Fruit fly (Drosophila melanogaster) whole organism, embryonic: ENCODE results near the gene CG9837.

Experiments
- Atf3 ChIP-seq: fragments of 200-800 bp; sonication (Bioruptor generic); optimal IDR thresholded peaks from 3 replicates; lab custom pipeline; 2016; ENCODE audit warnings: missing biosample characterization, missing genetic modification characterization
- BEAF-32 ChIP-seq: fragments of 200-800 bp; sonication (Bioruptor generic); optimal IDR thresholded peaks from 3 replicates; lab custom pipeline; 2017; ENCODE audit warnings: missing biosample characterization, missing genetic modification characterization, mild to moderate bottlenecking, moderate library complexity, missing genetic modification reagents
- Bgb ChIP-seq: fragments of 200-800 bp; sonication (Bioruptor generic); IDR thresholded peaks from 2 replicates; pipeline ENCODE4 v1.3.6; 2022; ENCODE audit warnings: missing biosample characterization, missing genetic modification characterization; ENCODE audit not compliant: partially characterized antibody
- CG10462 ChIP-seq: fragments of 200-800 bp; sonication (Bioruptor generic); optimal IDR thresholded peaks from 2 replicates; lab custom pipeline; 2016; ENCODE audit warnings: missing biosample characterization, missing genetic modification characterization
- CG11560 ChIP-seq: fragments of 200-800 bp; sonication (Bioruptor generic); IDR thresholded peaks from 3 replicates; pipeline ENCODE4 v1.3.6; 2022; ENCODE audit warnings: missing biosample characterization, missing genetic modification characterization
- CG12744 ChIP-seq: fragments of 200-800 bp; sonication (Bioruptor generic); optimal IDR thresholded peaks from 2 replicates; lab custom pipeline; 2016; ENCODE audit warnings: missing biosample characterization, missing genetic modification characterization
- CG14667 ChIP-seq: fragments of 200-800 bp; sonication (Bioruptor generic); IDR thresholded peaks from 2 replicates; pipeline ENCODE4 v1.3.6; 2022; ENCODE audit warnings: missing biosample characterization, missing genetic modification characterization
- CG14860 ChIP-seq: fragments of 200-800 bp; sonication (Bioruptor generic); IDR thresholded peaks from 3 replicates; pipeline ENCODE4 v1.3.6; 2022; ENCODE audit warnings: missing biosample characterization, missing genetic modification characterization; ENCODE audit not compliant: partially characterized antibody
- CG15479 ChIP-seq: fragments of 200-800 bp; sonication (Bioruptor generic); optimal IDR thresholded peaks from 3 replicates; lab custom pipeline; 2019; ENCODE audit warnings: missing biosample characterization, mild to moderate bottlenecking, missing genetic modification characterization, moderate library complexity
- CG16815 ChIP-seq: fragments of 200-800 bp; sonication (Bioruptor generic); optimal IDR thresholded peaks from 3 replicates; lab custom pipeline; 2017; ENCODE audit warnings: missing biosample characterization, mild to moderate bottlenecking, missing genetic modification characterization
- CG1832 ChIP-seq: fragments of 200-800 bp; sonication (Bioruptor generic); optimal IDR thresholded peaks from 2 replicates; lab custom pipeline; 2017; ENCODE audit warnings: missing biosample characterization, mild to moderate bottlenecking, missing genetic modification characterization, inconsistent platforms
- CG2120 ChIP-seq: fragments of 200-800 bp; sonication (Bioruptor generic); optimal IDR thresholded peaks from 3 replicates; lab custom pipeline; 2016; ENCODE audit warnings: missing biosample characterization, missing genetic modification characterization
- CG2129 ChIP-seq: fragments of 200-800 bp; sonication (Bioruptor generic); IDR thresholded peaks from 2 replicates; pipeline ENCODE4 v1.3.6; 2022; ENCODE audit warnings: missing biosample characterization, missing genetic modification characterization; ENCODE audit not compliant: partially characterized antibody
- CG3407 ChIP-seq: fragments of 200-800 bp; sonication (Bioruptor generic); optimal IDR thresholded peaks from 2 replicates; lab custom pipeline; 2018; ENCODE audit warnings: missing biosample characterization, mild to moderate bottlenecking, missing genetic modification characterization
- CG4854 ChIP-seq: fragments of 200-800 bp; sonication (Bioruptor generic); optimal IDR thresholded peaks from 2 replicates; lab custom pipeline; 2016; ENCODE audit warnings: missing biosample characterization, missing genetic modification characterization, inconsistent platforms
- CG6854 ChIP-seq: fragments of 200-800 bp; sonication (Bioruptor generic); optimal IDR thresholded peaks from 3 replicates; lab custom pipeline; 2017; ENCODE audit warnings: missing biosample characterization, mild to moderate bottlenecking, missing genetic modification characterization
- CG7928 ChIP-seq: fragments of 200-800 bp; sonication (Bioruptor generic); optimal IDR thresholded peaks from 2 replicates; lab custom pipeline; 2017; ENCODE audit warnings: missing biosample characterization, mild to moderate bottlenecking, missing genetic modification characterization
- CG9437 ChIP-seq: fragments of 200-800 bp; sonication (Bioruptor generic); optimal IDR thresholded peaks from 2 replicates; lab custom pipeline; 2018; ENCODE audit warnings: missing biosample characterization, mild to moderate bottlenecking, missing genetic modification characterization
- D19B ChIP-seq: fragments of 200-800 bp; sonication (Bioruptor generic); optimal IDR thresholded peaks from 2 replicates; lab custom pipeline; 2017; ENCODE audit warnings: missing biosample characterization, mild to moderate bottlenecking, missing genetic modification characterization
- HLH54F ChIP-seq: fragments of 200-800 bp; sonication (Bioruptor generic); optimal IDR thresholded peaks from 3 replicates; lab custom pipeline; 2016; ENCODE audit warnings: missing biosample characterization, missing genetic modification characterization
- HLHmδ ChIP-seq: fragments of 200-800 bp; sonication (Bioruptor generic); optimal IDR thresholded peaks from 2 replicates; lab custom pipeline; 2018; ENCODE audit warnings: missing biosample characterization, mild to moderate bottlenecking, missing genetic modification characterization, moderate library complexity
- Hr39 ChIP-seq: fragments of >200 bp; optimal IDR thresholded peaks from 2 replicates; lab custom pipeline; 2017
- Kr ChIP-seq: fragments of 200-800 bp; sonication (Bioruptor generic); optimal IDR thresholded peaks from 2 replicates; lab custom pipeline; 2017; ENCODE audit warnings: missing biosample characterization, mild to moderate bottlenecking, missing genetic modification characterization
- MTF-1 ChIP-seq: fragments of 200-800 bp; sonication (Bioruptor generic); optimal IDR thresholded peaks from 2 replicates; lab custom pipeline; 2018; ENCODE audit warnings: missing biosample characterization, mild to moderate bottlenecking, missing genetic modification characterization, borderline replicate concordance
- Mrtf ChIP-seq: fragments of 200-800 bp; sonication (Bioruptor generic); IDR thresholded peaks from 3 replicates; pipeline ENCODE4 v1.3.6; 2022; ENCODE audit warnings: missing biosample characterization, missing genetic modification characterization
- Oaz ChIP-seq: fragments of 200-800 bp; sonication (Bioruptor generic); IDR thresholded peaks from 2 replicates; pipeline ENCODE4 v1.3.6; 2022; ENCODE audit warnings: missing biosample characterization, missing genetic modification characterization
- Opbp ChIP-seq: fragments of 200-800 bp; sonication (Bioruptor generic); IDR thresholded peaks from 3 replicates; pipeline ENCODE4 v1.3.6; 2022; ENCODE audit warnings: missing biosample characterization, missing genetic modification characterization; ENCODE audit not compliant: partially characterized antibody
- Optix ChIP-seq: fragments of 200-800 bp; sonication (Bioruptor generic); IDR thresholded peaks from 3 replicates; pipeline ENCODE4 v1.3.6; 2022; ENCODE audit warnings: missing biosample characterization, missing genetic modification characterization
- PHDP ChIP-seq: fragments of 200-800 bp; sonication (Bioruptor generic); optimal IDR thresholded peaks from 3 replicates; lab custom pipeline; 2018; ENCODE audit warnings: missing biosample characterization, mild to moderate bottlenecking, missing genetic modification characterization, moderate library complexity
- Side ChIP-seq: fragments of 200-800 bp; sonication (Bioruptor generic); optimal IDR thresholded peaks from 2 replicates; lab custom pipeline; 2016; ENCODE audit warnings: missing biosample characterization, missing genetic modification characterization
- Six4 ChIP-seq: fragments of 200-800 bp; sonication (Bioruptor generic); optimal IDR thresholded peaks from 2 replicates; lab custom pipeline; 2016; ENCODE audit warnings: missing biosample characterization, missing genetic modification characterization
- TFAM ChIP-seq: fragments of 200-800 bp; sonication (Bioruptor generic); optimal IDR thresholded peaks from 2 replicates; lab custom pipeline; 2017; ENCODE audit warnings: missing biosample characterization, missing genetic modification characterization, inconsistent platforms
- YL-1 ChIP-seq: fragments of 200-800 bp; sonication (Bioruptor generic); optimal IDR thresholded peaks from 3 replicates; lab custom pipeline; 2017; ENCODE audit warnings: missing biosample characterization, mild to moderate bottlenecking, missing genetic modification characterization
- al ChIP-seq: fragments of 200-800 bp; sonication (Bioruptor generic); IDR thresholded peaks from 2 replicates; pipeline ENCODE4 v1.3.6; 2022; ENCODE audit warnings: missing biosample characterization, missing genetic modification characterization
- corto ChIP-seq: fragments of 200-800 bp; sonication (Bioruptor generic); optimal IDR thresholded peaks from 2 replicates; lab custom pipeline; 2016; ENCODE audit warnings: missing biosample characterization, mild to moderate bottlenecking, missing genetic modification characterization, moderate library complexity
- da ChIP-seq: fragments of 200-800 bp; sonication (Bioruptor generic); optimal IDR thresholded peaks from 2 replicates; lab custom pipeline; 2016; ENCODE audit warnings: missing biosample characterization, missing genetic modification characterization
- dati ChIP-seq: fragments of 200-800 bp; sonication (Bioruptor generic); IDR thresholded peaks from 2 replicates; pipeline ENCODE4 v1.3.6; 2022; ENCODE audit warnings: missing biosample characterization, missing genetic modification characterization
- eyg ChIP-seq: fragments of 200-800 bp; sonication (Bioruptor generic); optimal IDR thresholded peaks from 3 replicates; lab custom pipeline; 2016; ENCODE audit warnings: missing biosample characterization, missing genetic modification characterization
- jing ChIP-seq: fragments of 200-800 bp; sonication (Bioruptor generic); optimal IDR thresholded peaks from 2 replicates; lab custom pipeline; 2018; ENCODE audit warnings: missing biosample characterization, mild to moderate bottlenecking, missing genetic modification characterization
- kni ChIP-seq: fragments of 200-800 bp; sonication (Bioruptor generic); optimal IDR thresholded peaks from 3 replicates; lab custom pipeline; 2017; ENCODE audit warnings: mild to moderate bottlenecking, missing biosample characterization, missing genetic modification reagents, missing genetic modification characterization
- nom ChIP-seq: fragments of 200-800 bp; sonication (Bioruptor generic); optimal IDR thresholded peaks from 2 replicates; lab custom pipeline; 2017; ENCODE audit warnings: missing biosample characterization, missing genetic modification characterization, mild to moderate bottlenecking, moderate library complexity, missing genetic modification reagents
- phol ChIP-seq: fragments of 200-800 bp; sonication (Bioruptor generic); optimal IDR thresholded peaks from 3 replicates; lab custom pipeline; 2018; ENCODE audit warnings: missing biosample characterization, mild to moderate bottlenecking, missing genetic modification characterization, moderate library complexity
- sens ChIP-seq: fragments of 200-800 bp; sonication (Bioruptor generic); peaks from one replicate; lab custom pipeline; 2016; ENCODE audit warnings: missing biosample characterization, missing genetic modification characterization
- sna ChIP-seq: fragments of 200-800 bp; sonication (Bioruptor generic); IDR thresholded peaks from 2 replicates; pipeline ENCODE4 v1.3.6; 2022; ENCODE audit warnings: missing biosample characterization, missing genetic modification characterization; ENCODE audit not compliant: partially characterized antibody
- sqz ChIP-seq: fragments of 200-800 bp; sonication (Bioruptor generic); optimal IDR thresholded peaks from 3 replicates; lab custom pipeline; 2018; ENCODE audit warnings: missing biosample characterization, mild to moderate bottlenecking, missing genetic modification characterization
- tgo ChIP-seq: fragments of 200-800 bp; sonication (Bioruptor generic); IDR thresholded peaks from 3 replicates; pipeline ENCODE4 v1.3.6; 2022; ENCODE audit warnings: missing biosample characterization, missing genetic modification characterization
- trem ChIP-seq: fragments of 200-800 bp; optimal IDR thresholded peaks from 3 replicates; lab custom pipeline; 2019; ENCODE audit warnings: missing biosample characterization, mild to moderate bottlenecking, missing genetic modification characterization, moderate library complexity
- vfl ChIP-seq: fragments of 200-800 bp; sonication (Bioruptor generic); optimal IDR thresholded peaks from 2 replicates; lab custom pipeline; 2016; ENCODE audit warnings: missing biosample characterization, missing genetic modification characterization
- vvl ChIP-seq: fragments of 200-800 bp; sonication (Bioruptor generic); IDR thresholded peaks from 2 replicates; pipeline ENCODE4 v1.3.6; 2022; ENCODE audit warnings: missing biosample characterization, missing genetic modification characterization
- yki ChIP-seq: fragments of >200 bp; optimal IDR thresholded peaks from 3 replicates; lab custom pipeline; 2018

Gene CG9837

DNA sequence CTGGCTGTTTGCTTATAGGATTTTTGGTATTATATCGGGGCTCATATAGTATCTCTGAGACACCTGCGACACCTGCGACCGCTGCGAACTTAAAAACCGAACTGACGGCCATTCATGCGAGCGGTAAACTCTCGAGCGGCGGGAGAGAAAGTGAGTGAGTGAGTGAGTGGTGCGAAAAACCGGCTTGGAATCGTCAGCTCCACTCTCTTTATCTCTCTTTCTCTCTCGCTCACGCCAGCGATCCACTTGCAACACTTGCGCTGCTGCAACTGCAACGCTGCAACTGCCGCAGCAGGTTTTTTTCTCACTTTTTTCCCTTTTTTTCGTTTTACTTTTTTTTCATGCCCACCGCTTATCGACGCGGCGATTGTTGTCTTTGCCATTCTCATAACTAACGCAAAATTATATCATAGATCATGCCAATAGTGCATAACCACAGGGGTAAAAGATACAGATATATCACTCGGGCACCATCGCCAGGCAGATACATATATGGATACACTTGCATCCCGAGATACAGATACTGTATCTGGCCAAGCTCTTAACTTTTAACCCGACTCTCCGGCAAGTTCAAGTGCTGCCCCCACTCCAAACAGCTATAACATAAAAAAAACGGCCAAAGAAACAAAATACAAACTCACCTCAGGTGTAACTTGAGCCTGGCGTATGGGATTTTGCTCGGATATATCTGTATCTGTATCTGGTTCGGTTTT, 20.8 kb downstream of the CG9837 start (continued):
- TF ChIP-seq tgo = no peak
- TF ChIP-seq CG15479 (GFP tag; lab: Kevin White, UChicago) = peak; percentile 37
- no peak for TF ChIP-seq CG16815 (GFP tag; lab: Kevin White, UChicago)
- 0 out of 3 replicates have a peak, but pooled peaks have one; percentile 37 for TF ChIP-seq CG14860
- no peak for TF ChIP-seq vfl (GFP tag; lab: Kevin White, UChicago)
- TF ChIP-seq sna (GFP tag; lab: Robert Waterston, UW) = no peak
- TF ChIP-seq HLHmδ (GFP tag; lab: Kevin White, UChicago) = no peak
- peak; percentile 36 for TF ChIP-seq yki
- TF ChIP-seq Oaz (GFP tag; lab: Robert Waterston, UW) = no peak
- TF ChIP-seq kni = peak; percentile 50
- peak; percentile 29 for TF ChIP-seq corto
- no peak for TF ChIP-seq phol (tag; lab: Kevin White, UChicago)
- TF ChIP-seq CG2120 (GFP tag; lab: Kevin White, UChicago) = no peak
- TF ChIP-seq D19B (GFP tag; lab: Kevin White, UChicago) = no peak
- TF ChIP-seq Bgb (GFP tag; lab: Robert Waterston, UW) = no peak
- no peak for TF ChIP-seq HLH54F
- 0 out of 3 replicates have a peak, but pooled peaks have one; percentile 49 for TF ChIP-seq Opbp (GFP tag; lab: Robert Waterston, UW)
- no peak for TF ChIP-seq CG2129 (GFP tag; lab: Robert Waterston, UW)
- TF ChIP-seq CG10462 (GFP tag; lab: Kevin White, UChicago) = no peak
- no peak for TF ChIP-seq TFAM (GFP tag; lab: Kevin White, UChicago)
- no peak for TF ChIP-seq PHDP (tag; lab: Kevin White, UChicago)
- TF ChIP-seq CG6854 = no peak
- no peak for TF ChIP-seq CG14667 (GFP tag; lab: Robert Waterston, UW)
- no peak for TF ChIP-seq CG11560
- TF ChIP-seq nom (GFP tag; lab: Kevin White, UChicago) = peak; percentile 94
- TF ChIP-seq CG9437 = no peak
- no peak for TF ChIP-seq da
- TF ChIP-seq Side = no peak
- TF ChIP-seq CG12744 (GFP tag; lab: Kevin White, UChicago) = no peak
- no peak for TF ChIP-seq dati (GFP tag; lab: Robert Waterston, UW)
- TF ChIP-seq BEAF-32 = no peak
- TF ChIP-seq vvl (GFP tag; lab: Robert Waterston, UW) = peak; percentile 19; the same call in 1 of the 2 replicates
- no peak for TF ChIP-seq MTF-1 (GFP tag; lab: Kevin White, UChicago)
- peak; percentile 60 for TF ChIP-seq sens (GFP tag; lab: Kevin White, UChicago)
- TF ChIP-seq Mrtf (GFP tag; lab: Robert Waterston, UW) = no peak
- peak; percentile 54 for TF ChIP-seq CG1832
- TF ChIP-seq CG7928 (GFP tag; lab: Kevin White, UChicago) = no peak
- TF ChIP-seq Atf3 (GFP tag; lab: Kevin White, UChicago) = no peak

DNA sequence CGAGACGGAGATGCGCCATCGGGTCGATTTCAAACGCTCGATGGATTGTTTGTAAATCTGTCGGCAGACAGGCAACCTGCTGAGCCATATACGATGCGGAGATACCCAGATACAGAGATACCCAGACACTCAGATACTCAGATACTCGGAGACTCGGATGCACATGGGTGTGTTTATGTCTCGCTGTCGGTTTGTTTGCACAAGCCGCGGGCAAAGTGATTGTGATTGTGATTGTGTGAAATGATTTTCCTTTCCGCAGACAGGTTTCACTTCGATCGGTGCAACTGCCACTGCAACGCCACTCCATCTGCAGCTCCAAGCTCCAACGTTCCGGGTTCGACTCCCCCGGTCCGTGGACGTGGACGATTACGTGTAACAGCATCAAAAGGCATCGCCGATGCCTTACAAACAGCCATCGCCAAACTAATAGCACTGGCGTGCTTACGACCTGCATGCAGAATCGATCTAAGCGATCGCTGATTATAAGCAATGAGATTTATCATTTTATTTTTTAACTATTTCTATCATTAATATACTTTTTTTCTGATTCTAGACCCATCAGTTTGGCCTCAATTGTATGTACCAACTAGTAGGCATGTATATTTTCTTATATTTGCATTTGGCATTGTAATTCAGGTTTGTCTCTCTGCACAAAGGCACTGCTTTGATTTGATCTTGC, 24.5 kb downstream of the CG9837 start:
- TF ChIP-seq Kr (GFP tag; lab: Kevin White, UChicago) (no peak), sqz (GFP tag; lab: Kevin White, UChicago) (no peak), CG3407 (GFP tag; lab: Kevin White, UChicago) (peak; percentile 11), trem (tag; lab: Kevin White, UChicago) (peak; percentile 19), jing (GFP tag; lab: Kevin White, UChicago) (peak; percentile 35), CG4854 (GFP tag; lab: Kevin White, UChicago) (no peak), HLHmδ (GFP tag; lab: Kevin White, UChicago) (no peak), Hr39 (no peak), YL-1 (GFP tag; lab: Kevin White, UChicago) (no peak), CG14860 (no peak), Six4 (peak; percentile 31), Optix (GFP tag; lab: Robert Waterston, UW) (peak; percentile 59; the same call in 1 of the 3 replicates), eyg (GFP tag; lab: Kevin White, UChicago) (no peak), MTF-1 (GFP tag; lab: Kevin White, UChicago) (no peak), al (GFP tag; lab: Robert Waterston, UW) (no peak)
